Fruit fly (Drosophila melanogaster) whole organism, wandering third instar larva: ENCODE data around the gene CG7239.

Source experiments
- Dfd ChIP-seq: fragments of >200 bp; optimal IDR thresholded peaks from 2 replicates; lab custom pipeline; 2017; ENCODE audit warnings: missing biosample characterization, missing genetic modification characterization
- Dif ChIP-seq: fragments of 200-275, 200-300 bp; sonication (Bioruptor generic); optimal IDR thresholded peaks from 2 replicates; lab custom pipeline; 2018; ENCODE audit warnings: missing biosample characterization, missing genetic modification characterization; ENCODE audit not compliant: partially characterized antibody
- Hr78 ChIP-seq: fragments of >200 bp; optimal IDR thresholded peaks from 2 replicates; lab custom pipeline; 2017; ENCODE audit warnings: missing biosample characterization, missing genetic modification characterization
- Myc ChIP-seq: fragments of >200 bp; optimal IDR thresholded peaks from 2 replicates; lab custom pipeline; 2017
- Rel ChIP-seq, 2 experiments: fragments of 200-800 bp; sonication (Bioruptor generic) in 1 of 2; optimal IDR thresholded peaks; 2 replicates in 1 of 2; 3 replicates in 1 of 2; lab custom pipeline; 2016 to 2019; ENCODE audit warnings: mild to moderate bottlenecking in 2 of 2, missing biosample characterization in 2 of 2, missing genetic modification characterization in 2 of 2, moderate library complexity in 1 of 2
- dl ChIP-seq, 2 experiments: fragments of 175-275, 200-275 bp in 1 of 2; fragments of 200-275 bp in 1 of 2; sonication (Bioruptor generic); optimal IDR thresholded peaks; lab custom pipeline; 2018; ENCODE audit warnings: mild to moderate bottlenecking in 2 of 2, missing biosample characterization in 2 of 2, missing genetic modification characterization in 2 of 2, moderate library complexity in 2 of 2; ENCODE audit not compliant: partially characterized antibody in 2 of 2, insufficient read depth in 1 of 2
- fru ChIP-seq: fragments of 200-800 bp; sonication (Bioruptor generic); optimal IDR thresholded peaks from 3 replicates; lab custom pipeline; 2016; ENCODE audit warnings: missing biosample characterization, mild to moderate bottlenecking, missing genetic modification characterization
- lola ChIP-seq: fragments of >200 bp; optimal IDR thresholded peaks from 2 replicates; lab custom pipeline; 2017; ENCODE audit warnings: missing biosample characterization, missing genetic modification characterization
- sage ChIP-seq: fragments of 200-800 bp; sonication (Bioruptor generic); optimal IDR thresholded peaks from 2 replicates; lab custom pipeline; 2016; ENCODE audit warnings: missing biosample characterization, mild to moderate bottlenecking, missing genetic modification characterization

DNA sequence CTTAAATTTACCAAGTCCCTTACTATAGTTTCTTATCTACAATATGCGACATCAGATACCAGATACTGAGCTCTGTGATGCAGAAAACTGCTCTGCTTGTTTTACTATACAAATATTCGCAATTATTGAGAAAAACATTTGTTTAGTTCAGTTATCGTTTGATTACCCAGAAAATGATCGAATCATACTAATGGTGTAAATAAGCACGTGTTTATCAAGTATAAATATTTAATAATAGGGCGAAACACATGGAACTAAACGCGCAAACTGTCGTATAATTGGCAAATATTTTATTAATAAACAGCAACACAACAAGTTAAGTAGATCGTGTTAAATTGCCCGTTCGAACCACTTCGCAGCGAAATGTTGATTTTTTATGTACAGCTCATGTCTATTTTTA is 4.0 kb upstream of the CG7239 start:
- TF ChIP-seq Myc (lab: Kevin White, UChicago): no peak
- no peak for TF ChIP-seq dl (GFP tag; optimal IDR thresholded peaks at IDR 0.05; lab: Kevin White, UChicago; ENCODE audit: insufficient read depth in 1 of 2, partially characterized antibody in 2 of 2)
- no peak for TF ChIP-seq fru (GFP tag; lab: Kevin White, UChicago)
- TF ChIP-seq Hr78 (GFP tag; lab: Kevin White, UChicago): no peak
- no peak for TF ChIP-seq Rel (GFP tag; optimal IDR thresholded peaks at IDR 0.05; lab: Kevin White, UChicago)
- no peak for TF ChIP-seq Rel (tag; optimal IDR thresholded peaks at IDR 0.05; lab: Kevin White, UChicago)
- no peak for TF ChIP-seq sage
- TF ChIP-seq Dfd (GFP tag; lab: Kevin White, UChicago): no peak
- no peak for TF ChIP-seq Dif (GFP tag; lab: Kevin White, UChicago)
- TF ChIP-seq lola (GFP tag; lab: Kevin White, UChicago): no peak
